Worm (Caenorhabditis elegans) whole organism, midembryonic: ENCODE measurements around the gene gst-9.
"Not testable (repeated sequence)": the region's sequence is repeated elsewhere in the genome, so short reads cannot be mapped to it uniquely, and the experiment has no call there.

Source experiments
- T22C8.4 ChIP-seq: fragments of 200-800 bp; sonication (Bioruptor generic); IDR thresholded peaks from 2 replicates; pipeline ENCODE4 v1.3.6; 2022; ENCODE audit warnings: missing genetic modification characterization, missing compliant biosample characterization
- cog-1 ChIP-seq: sonication (generic microtip); optimal IDR thresholded peaks from 2 replicates; lab custom pipeline; 2016; ENCODE audit warnings: missing genetic modification characterization, missing compliant biosample characterization
- flt-1 ChIP-seq: fragments of 200-800 bp; sonication (Bioruptor generic); IDR thresholded peaks from 2 replicates; pipeline ENCODE4 v1.3.6; 2022; ENCODE audit warnings: missing genetic modification characterization, missing compliant biosample characterization
- klf-2 ChIP-seq: fragments of 200-800 bp; sonication (Bioruptor generic); conservative IDR thresholded peaks from 2 replicates; pipeline ENCODE4 v1.3.6; 2022; ENCODE audit warnings: missing genetic modification reagents, missing genetic modification characterization, missing compliant biosample characterization
- med-1 ChIP-seq: sonication (generic microtip); optimal IDR thresholded peaks from 2 replicates; lab custom pipeline; 2017; ENCODE audit warnings: missing genetic modification characterization, mild to moderate bottlenecking, missing compliant biosample characterization, antibody characterized with exemption, missing genetic modification reagents; ENCODE audit not compliant: insufficient read depth
- ref-1 ChIP-seq: fragments of 200-800 bp; sonication (Bioruptor generic); conservative IDR thresholded peaks from 2 replicates; pipeline ENCODE4 v1.3.6; 2022; ENCODE audit warnings: missing genetic modification reagents, missing genetic modification characterization, missing compliant biosample characterization
- tab-1 ChIP-seq: fragments of 200-800 bp; sonication (Bioruptor generic); IDR thresholded peaks from 2 replicates; pipeline ENCODE4 v1.3.6; 2022; ENCODE audit warnings: missing genetic modification characterization, missing compliant biosample characterization
- ztf-23 ChIP-seq: fragments of 200-800 bp; sonication (Bioruptor generic); IDR thresholded peaks from 2 replicates; pipeline ENCODE4 v1.3.6; 2022; ENCODE audit warnings: missing genetic modification reagents, missing genetic modification characterization, missing compliant biosample characterization
- ztf-29 ChIP-seq: fragments of 200-800 bp; sonication (Bioruptor generic); IDR thresholded peaks from 2 replicates; pipeline ENCODE4 v1.3.6; 2022; ENCODE audit warnings: missing genetic modification reagents, missing genetic modification characterization, missing compliant biosample characterization

Gene gst-9

ce11 chrII:4891012-4891775 lies at the start of gene gst-9:
TSS of gene gst-9 (plus strand) at chrII:4891585.
- TF ChIP-seq flt-1, result no peak
- no peak for TF ChIP-seq tab-1 (GFP tag; lab: Robert Waterston, UW)
- TF ChIP-seq ref-1, result no peak
- TF ChIP-seq ztf-23 (GFP tag; lab: Robert Waterston, UW), result no peak
- TF ChIP-seq cog-1 (tag; lab: Kevin White, UChicago), result no peak
- no peak for TF ChIP-seq klf-2
- no peak for TF ChIP-seq med-1
- no peak for TF ChIP-seq ztf-29
- TF ChIP-seq T22C8.4 (GFP tag; lab: Robert Waterston, UW), result no peak

ce11 chrII:4842143-4842658 lies 49.2 kb upstream of the gst-9 start, which contains the start of the genes T23B7.2 and nspd-4:
TSS of gene T23B7.2 (minus strand) at chrII:4842243.
TSS of gene nspd-4 (plus strand) at chrII:4842608.
- TF ChIP-seq flt-1; ztf-29; ztf-23 (GFP tag; lab: Robert Waterston, UW): not testable (repeated sequence)

ce11 chrII:4849885-4850284 lies 41.5 kb upstream of the gst-9 start, which contains the start of gene T23B7.3:
TSS of gene T23B7.3 (plus strand) at chrII:4850185.
- TF ChIP-seq T22C8.4 (GFP tag; lab: Robert Waterston, UW), result no peak
- no peak for TF ChIP-seq ztf-23 (GFP tag; lab: Robert Waterston, UW)
- TF ChIP-seq ztf-29, result no peak
- no peak for TF ChIP-seq flt-1
- TF ChIP-seq cog-1 (tag; lab: Kevin White, UChicago), result no peak
- no peak for TF ChIP-seq klf-2
- no peak for TF ChIP-seq ref-1
- no peak for TF ChIP-seq med-1
- TF ChIP-seq tab-1 (GFP tag; lab: Robert Waterston, UW), result no peak

ce11 chrII:4851594-4852106 lies 39.7 kb upstream of the gst-9 start, which contains the start of gene dnj-9:
TSS of gene dnj-9 (plus strand) at chrII:4852056.
- no peak; the same call in 1 of the 2 replicates for TF ChIP-seq klf-2
- TF ChIP-seq ztf-29, result no peak
- peak; percentile 54 for TF ChIP-seq cog-1 (tag; lab: Kevin White, UChicago)
- peak; percentile 65; the same call in 1 of the 2 replicates for TF ChIP-seq flt-1
- peak; percentile 59 for TF ChIP-seq med-1
- peak; percentile 53; the same call in 1 of the 2 replicates for TF ChIP-seq T22C8.4 (GFP tag; lab: Robert Waterston, UW)
- TF ChIP-seq ztf-23 (GFP tag; lab: Robert Waterston, UW), result peak; percentile 79
- peak; percentile 22; the same call in 1 of the 2 replicates for TF ChIP-seq tab-1 (GFP tag; lab: Robert Waterston, UW)
- TF ChIP-seq ref-1, result no peak

ce11 chrII:4854761-4855160 lies 36.6 kb upstream of the gst-9 start:
- no peak for TF ChIP-seq ztf-29
- TF ChIP-seq ref-1, result no peak

ce11 chrII:4855489-4855888 lies 35.9 kb upstream of the gst-9 start:
- TF ChIP-seq ztf-29, result no peak
- no peak for TF ChIP-seq ztf-23 (GFP tag; lab: Robert Waterston, UW)
- no peak for TF ChIP-seq med-1
- TF ChIP-seq cog-1 (tag; lab: Kevin White, UChicago), result no peak
- TF ChIP-seq klf-2, result no peak
- TF ChIP-seq ref-1, result no peak
- no peak for TF ChIP-seq T22C8.4 (GFP tag; lab: Robert Waterston, UW)
- no peak for TF ChIP-seq flt-1
- TF ChIP-seq tab-1 (GFP tag; lab: Robert Waterston, UW), result no peak

ce11 chrII:4856113-4856512 lies 35.3 kb upstream of the gst-9 start:
- no peak for TF ChIP-seq ref-1
- no peak for TF ChIP-seq ztf-23 (GFP tag; lab: Robert Waterston, UW)
- no peak for TF ChIP-seq tab-1 (GFP tag; lab: Robert Waterston, UW)
- no peak for TF ChIP-seq flt-1
- TF ChIP-seq med-1, result no peak
- TF ChIP-seq klf-2, result no peak
- no peak for TF ChIP-seq cog-1 (tag; lab: Kevin White, UChicago)
- no peak for TF ChIP-seq ztf-29
- TF ChIP-seq T22C8.4 (GFP tag; lab: Robert Waterston, UW), result no peak

ce11 chrII:4857086-4857485 lies 34.3 kb upstream of the gst-9 start:
- no peak for TF ChIP-seq flt-1
- no peak for TF ChIP-seq ref-1
- TF ChIP-seq klf-2, result no peak
- TF ChIP-seq ztf-23 (GFP tag; lab: Robert Waterston, UW), result 0 out of 2 replicates have a peak, but pooled peaks have one; percentile 24
- TF ChIP-seq tab-1 (GFP tag; lab: Robert Waterston, UW), result no peak
- no peak for TF ChIP-seq med-1
- TF ChIP-seq cog-1 (tag; lab: Kevin White, UChicago), result no peak
- TF ChIP-seq T22C8.4 (GFP tag; lab: Robert Waterston, UW), result 0 out of 2 replicates have a peak, but pooled peaks have one; percentile 13
- TF ChIP-seq ztf-29, result no peak

ce11 chrII:4857873-4858364 lies 33.5 kb upstream of the gst-9 start, which contains the start of gene F11G11.5:
TSS of gene F11G11.5 (plus strand) at chrII:4857923.
- TF ChIP-seq med-1 (no peak), ztf-23 (GFP tag; lab: Robert Waterston, UW) (no peak), klf-2 (no peak), ztf-29 (no peak), cog-1 (tag; lab: Kevin White, UChicago) (no peak), tab-1 (GFP tag; lab: Robert Waterston, UW) (no peak)

ce11 chrII:4858906-4859411 lies 32.4 kb upstream of the gst-9 start:
- TF ChIP-seq tab-1 (GFP tag; lab: Robert Waterston, UW) (no peak), klf-2 (no peak), flt-1 (no peak), ref-1 (no peak), T22C8.4 (GFP tag; lab: Robert Waterston, UW) (no peak), cog-1 (tag; lab: Kevin White, UChicago) (no peak), med-1 (no peak), ztf-23 (GFP tag; lab: Robert Waterston, UW) (no peak), ztf-29 (no peak)
